Worm (Caenorhabditis elegans) whole organism, L2 larva: ENCODE data around the gene faah-2.

Source experiments
- F13H6.1 ChIP-seq: sonication (generic microtip); optimal IDR thresholded peaks from 2 replicates; lab custom pipeline; 2016; ENCODE audit warnings: missing genetic modification characterization, missing compliant biosample characterization
- R02D3.7 ChIP-seq: fragments of 150-350 bp; optimal IDR thresholded peaks from 2 replicates; lab custom pipeline; 2014; ENCODE audit warnings: missing biosample characterization, missing genetic modification characterization
- ZK546.5 ChIP-seq: sonication (generic microtip); optimal IDR thresholded peaks from 2 replicates; lab custom pipeline; 2017; ENCODE audit warnings: missing biosample characterization, missing genetic modification characterization
- alr-1 ChIP-seq: fragments of 150-350 bp; optimal IDR thresholded peaks from 2 replicates; lab custom pipeline; 2014; ENCODE audit warnings: missing biosample characterization, missing genetic modification characterization
- ama-1 ChIP-seq: fragments of 150-350 bp; optimal IDR thresholded peaks from 2 replicates; lab custom pipeline; 2018; ENCODE audit warnings: inconsistent platforms
- blmp-1 ChIP-seq: sonication (generic microtip); optimal IDR thresholded peaks from 2 replicates; lab custom pipeline; 2017; ENCODE audit warnings: missing genetic modification characterization, mild to moderate bottlenecking, missing compliant biosample characterization, antibody characterized with exemption, moderate library complexity; ENCODE audit not compliant: insufficient read depth
- crh-2 ChIP-seq: sonication (generic microtip); optimal IDR thresholded peaks from 2 replicates; lab custom pipeline; 2017; ENCODE audit warnings: missing biosample characterization, missing genetic modification characterization
- egl-27 ChIP-seq: sonication (generic microtip); optimal IDR thresholded peaks from 3 replicates; lab custom pipeline; 2017; ENCODE audit warnings: missing biosample characterization, missing genetic modification reagents, missing genetic modification characterization
- elt-1 ChIP-seq: fragments of 150-350 bp; optimal IDR thresholded peaks from 2 replicates; lab custom pipeline; 2014; ENCODE audit warnings: missing biosample characterization, missing genetic modification characterization
- elt-3 ChIP-seq: sonication (generic microtip); optimal IDR thresholded peaks from 2 replicates; lab custom pipeline; 2017; ENCODE audit warnings: missing biosample characterization, missing genetic modification characterization
- fos-1 ChIP-seq: fragments of 150-350 bp; optimal IDR thresholded peaks from 2 replicates; lab custom pipeline; 2014; ENCODE audit warnings: missing biosample characterization, missing genetic modification characterization
- gmeb-1 ChIP-seq: fragments of 150-350 bp; optimal IDR thresholded peaks from 2 replicates; lab custom pipeline; 2014; ENCODE audit warnings: missing biosample characterization, missing genetic modification characterization
- lin-11 ChIP-seq: fragments of 150-350 bp; sonication (generic microtip); optimal IDR thresholded peaks from 2 replicates; lab custom pipeline; 2014; ENCODE audit warnings: missing biosample characterization, missing genetic modification characterization, inconsistent platforms, mixed read lengths
- lin-13 ChIP-seq: fragments of 150-350 bp; optimal IDR thresholded peaks from 2 replicates; lab custom pipeline; 2014; ENCODE audit warnings: missing biosample characterization, missing genetic modification reagents, missing genetic modification characterization
- lin-39 ChIP-seq: fragments of 150-350 bp; optimal IDR thresholded peaks from 2 replicates; lab custom pipeline; 2014; ENCODE audit warnings: missing biosample characterization, missing genetic modification reagents, missing genetic modification characterization
- lsy-2 ChIP-seq, 2 experiments: fragments of 150-350 bp in 1 of 2; sonication (generic microtip) in 1 of 2; optimal IDR thresholded peaks; 2 replicates each; lab custom pipeline; 2014 to 2017; ENCODE audit warnings: missing biosample characterization in 2 of 2, missing genetic modification characterization in 2 of 2
- mab-5 ChIP-seq: fragments of 150-350 bp; optimal IDR thresholded peaks from 2 replicates; lab custom pipeline; 2014; ENCODE audit warnings: missing biosample characterization, missing genetic modification characterization
- mdl-1 ChIP-seq, 2 experiments: fragments of 150-350 bp in 1 of 2; sonication (generic microtip) in 1 of 2; optimal IDR thresholded peaks; 2 replicates each; lab custom pipeline; 2017; ENCODE audit warnings: missing biosample characterization in 2 of 2, missing genetic modification characterization in 2 of 2
- nhr-10 ChIP-seq: sonication (generic microtip); optimal IDR thresholded peaks from 2 replicates; lab custom pipeline; 2017; ENCODE audit warnings: missing biosample characterization, missing genetic modification characterization
- nhr-11 ChIP-seq: fragments of 150-350 bp; optimal IDR thresholded peaks from 2 replicates; lab custom pipeline; 2014; ENCODE audit warnings: missing biosample characterization, missing genetic modification characterization
- nhr-12 ChIP-seq: fragments of 150-350 bp; optimal IDR thresholded peaks from 2 replicates; lab custom pipeline; 2014; ENCODE audit warnings: missing biosample characterization, missing genetic modification characterization
- nhr-129 ChIP-seq: fragments of 150-350 bp; optimal IDR thresholded peaks from 2 replicates; lab custom pipeline; 2014; ENCODE audit warnings: missing biosample characterization, missing genetic modification characterization
- nhr-21 ChIP-seq: fragments of 150-350 bp; optimal IDR thresholded peaks from 2 replicates; lab custom pipeline; 2014; ENCODE audit warnings: missing biosample characterization, missing genetic modification characterization
- nhr-23 ChIP-seq: fragments of 150-350 bp; optimal IDR thresholded peaks from 2 replicates; lab custom pipeline; 2014; ENCODE audit warnings: missing biosample characterization, missing genetic modification reagents, missing genetic modification characterization
- nhr-25 ChIP-seq: fragments of 150-350 bp; sonication (generic microtip); optimal IDR thresholded peaks from 3 replicates; lab custom pipeline; 2014; ENCODE audit warnings: missing biosample characterization, missing genetic modification characterization
- nhr-6 ChIP-seq: fragments of 150-350 bp; optimal IDR thresholded peaks from 2 replicates; lab custom pipeline; 2014; ENCODE audit warnings: missing biosample characterization, missing genetic modification characterization
- nhr-77 ChIP-seq: fragments of 150-350 bp; optimal IDR thresholded peaks from 2 replicates; lab custom pipeline; 2014; ENCODE audit warnings: missing biosample characterization, missing genetic modification characterization
- peb-1 ChIP-seq: fragments of 150-350 bp; optimal IDR thresholded peaks from 2 replicates; lab custom pipeline; 2014; ENCODE audit warnings: missing biosample characterization, missing genetic modification characterization
- sem-4 ChIP-seq: fragments of 150-350 bp; optimal IDR thresholded peaks from 2 replicates; lab custom pipeline; 2014; ENCODE audit warnings: missing biosample characterization, missing genetic modification reagents, missing genetic modification characterization
- skn-1 ChIP-seq: sonication (generic microtip); optimal IDR thresholded peaks from 2 replicates; lab custom pipeline; 2017; ENCODE audit warnings: missing biosample characterization, missing genetic modification characterization
- sma-3 ChIP-seq: sonication (generic microtip); optimal IDR thresholded peaks from 2 replicates; lab custom pipeline; 2016; ENCODE audit warnings: missing genetic modification reagents, missing genetic modification characterization, missing compliant biosample characterization
- sma-9 ChIP-seq, 2 experiments: fragments of 150-350 bp in 1 of 2; sonication (generic microtip) in 1 of 2; optimal IDR thresholded peaks; 2 replicates each; lab custom pipeline; 2014 to 2016; ENCODE audit warnings: missing genetic modification characterization in 2 of 2, mild to moderate bottlenecking in 1 of 2, missing biosample characterization in 1 of 2, missing compliant biosample characterization in 1 of 2, missing genetic modification reagents in 1 of 2, moderate library complexity in 1 of 2
- unc-39 ChIP-seq: fragments of 150-350 bp; optimal IDR thresholded peaks from 2 replicates; lab custom pipeline; 2014; ENCODE audit warnings: missing biosample characterization, missing genetic modification characterization
- unc-55 ChIP-seq: fragments of 150-350 bp; sonication (generic microtip); optimal IDR thresholded peaks from 3 replicates; lab custom pipeline; 2014; ENCODE audit warnings: missing biosample characterization, missing genetic modification reagents, missing genetic modification characterization
- unc-62 ChIP-seq: fragments of 150-350 bp; optimal IDR thresholded peaks from 2 replicates; lab custom pipeline; 2014; ENCODE audit warnings: missing biosample characterization, missing genetic modification reagents, missing genetic modification characterization
- zag-1 ChIP-seq: fragments of 150-350 bp; optimal IDR thresholded peaks from 2 replicates; lab custom pipeline; 2014; ENCODE audit warnings: missing biosample characterization, missing genetic modification characterization
- ztf-1 ChIP-seq: fragments of 200-800 bp; sonication (Bioruptor generic); conservative IDR thresholded peaks from 2 replicates; pipeline ENCODE4 v1.3.6; 2022; ENCODE audit warnings: missing genetic modification characterization, missing compliant biosample characterization
- ztf-11 ChIP-seq: sonication (generic microtip); optimal IDR thresholded peaks from 2 replicates; lab custom pipeline; 2017; ENCODE audit warnings: missing biosample characterization, missing genetic modification characterization
- ztf-4 ChIP-seq: fragments of 150-350 bp; optimal IDR thresholded peaks from 2 replicates; lab custom pipeline; 2014; ENCODE audit warnings: missing biosample characterization, missing genetic modification characterization

faah-2 gene

ce11 chrIV:8152145-8152544 lies at the start of gene faah-2:
Gene faah-2 (plus strand): TSS chrIV:8152445.
- TF ChIP-seq nhr-10 (no peak), nhr-129 (tag; lab: Kevin White, UChicago) (no peak), blmp-1 (tag; lab: Kevin White, UChicago) (no peak), mab-5 (no peak), lin-13 (GFP tag; lab: Kevin White, UChicago) (no peak), unc-62 (GFP tag; lab: Kevin White, UChicago) (no peak), mdl-1 (tag; optimal IDR thresholded peaks at IDR 0.05; lab: Kevin White, UChicago) (no peak), zag-1 (no peak), nhr-25 (tag; lab: Kevin White, UChicago) (no peak), nhr-23 (no peak), fos-1 (tag; lab: Kevin White, UChicago) (no peak), R02D3.7 (tag; lab: Kevin White, UChicago) (no peak), nhr-77 (tag; lab: Kevin White, UChicago) (no peak), lin-11 (tag; lab: Kevin White, UChicago) (no peak), gmeb-1 (tag; lab: Kevin White, UChicago) (no peak), ztf-11 (tag; lab: Kevin White, UChicago) (no peak), ama-1 (no peak), elt-3 (no peak), unc-55 (no peak)

ce11 chrIV:8103196-8103595 lies 49.0 kb upstream of the faah-2 start:
- no peak for TF ChIP-seq R02D3.7 (tag; lab: Kevin White, UChicago)
- TF ChIP-seq nhr-25 (tag; lab: Kevin White, UChicago), result peak; percentile 37
- peak; percentile 45 for TF ChIP-seq nhr-21 (tag; lab: Kevin White, UChicago)
- TF ChIP-seq fos-1 (tag; lab: Kevin White, UChicago), result no peak
- no peak for TF ChIP-seq nhr-11 (tag; lab: Kevin White, UChicago)
- no peak for TF ChIP-seq nhr-12 (tag; lab: Kevin White, UChicago)
- TF ChIP-seq ama-1, result no peak
- no peak for TF ChIP-seq skn-1 (tag; lab: Kevin White, UChicago)
- peak; percentile 66 for TF ChIP-seq sma-9 (GFP tag; optimal IDR thresholded peaks at IDR 0.05; lab: Kevin White, UChicago)
- no peak for TF ChIP-seq sma-9 (tag; optimal IDR thresholded peaks at IDR 0.05; lab: Kevin White, UChicago)
- TF ChIP-seq nhr-10, result no peak
- TF ChIP-seq ztf-4, result no peak
- TF ChIP-seq sma-3 (GFP tag; lab: Kevin White, UChicago), result peak; percentile 14
- no peak for TF ChIP-seq ztf-1 (GFP tag; lab: Robert Waterston, UW)
- TF ChIP-seq lin-39 (tag; lab: Kevin White, UChicago), result no peak
- no peak for TF ChIP-seq unc-39
- no peak for TF ChIP-seq blmp-1 (tag; lab: Kevin White, UChicago)
- TF ChIP-seq elt-1 (tag; lab: Kevin White, UChicago), result no peak
- no peak for TF ChIP-seq alr-1 (tag; lab: Kevin White, UChicago)
- TF ChIP-seq crh-2 (tag; lab: Kevin White, UChicago), result peak; percentile 3
- no peak for TF ChIP-seq nhr-23
- TF ChIP-seq egl-27 (tag; lab: Kevin White, UChicago), result no peak
- no peak for TF ChIP-seq sem-4 (tag; lab: Kevin White, UChicago)
- no peak for TF ChIP-seq lsy-2 (tag; optimal IDR thresholded peaks at IDR 0.05; lab: Kevin White, UChicago)
- no peak for TF ChIP-seq nhr-6 (tag; lab: Kevin White, UChicago)

DNA sequence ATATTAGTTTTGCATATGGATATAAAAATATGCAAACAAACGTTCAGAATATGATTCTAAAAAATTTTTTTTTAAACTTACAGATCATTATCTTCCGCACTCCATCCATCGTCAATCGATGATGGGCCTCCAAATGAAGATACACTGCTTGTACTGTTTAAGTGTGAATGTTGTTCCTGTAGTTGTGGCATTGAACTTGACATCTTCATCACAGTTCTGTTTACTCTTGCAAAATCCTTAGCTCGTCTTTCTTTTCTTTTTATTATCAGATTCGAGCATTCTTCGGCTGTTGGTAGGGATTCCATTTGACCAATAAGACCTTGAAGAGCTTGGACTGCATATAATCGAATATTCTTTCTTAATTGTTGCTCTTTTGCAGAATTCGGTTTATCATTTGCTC lies 47.2 kb upstream of the faah-2 start:
- TF ChIP-seq peb-1 (tag; lab: Kevin White, UChicago), result no peak
- TF ChIP-seq nhr-25 (tag; lab: Kevin White, UChicago), result no peak

ce11 chrIV:8107502-8107901 lies 44.7 kb upstream of the faah-2 start, which contains the start of gene rabs-5:
Gene rabs-5 (minus strand): TSS chrIV:8107602.
- TF ChIP-seq F13H6.1 (tag; lab: Kevin White, UChicago) (no peak), sem-4 (tag; lab: Kevin White, UChicago) (peak; percentile 57), unc-55 (no peak), ama-1 (peak; percentile 4), ztf-1 (GFP tag; lab: Robert Waterston, UW) (no peak), sma-9 (GFP tag; optimal IDR thresholded peaks at IDR 0.05; lab: Kevin White, UChicago) (no peak), sma-9 (tag; optimal IDR thresholded peaks at IDR 0.05; lab: Kevin White, UChicago) (no peak), lsy-2 (tag; optimal IDR thresholded peaks at IDR 0.05; lab: Kevin White, UChicago) (no peak), ZK546.5 (tag; lab: Kevin White, UChicago) (no peak), peb-1 (tag; lab: Kevin White, UChicago) (no peak), lin-13 (GFP tag; lab: Kevin White, UChicago) (no peak), unc-62 (GFP tag; lab: Kevin White, UChicago) (no peak), elt-1 (tag; lab: Kevin White, UChicago) (no peak)
